Fruit fly (Drosophila melanogaster) whole organism, wandering third instar larva: Measurements from ENCODE around the gene CG43737.

Experiments used
- ey ChIP-seq: fragments of 200-800 bp; sonication (Bioruptor generic); optimal IDR thresholded peaks from 2 replicates; lab custom pipeline; 2016; ENCODE audit warnings: missing biosample characterization, missing genetic modification characterization
- h ChIP-seq: fragments of 200-800 bp; sonication (Bioruptor generic); optimal IDR thresholded peaks from 3 replicates; lab custom pipeline; 2016; ENCODE audit warnings: missing biosample characterization, mild to moderate bottlenecking, missing genetic modification characterization
- jim ChIP-seq: fragments of 175-275, 200-325 bp; sonication (Bioruptor generic); optimal IDR thresholded peaks from 2 replicates; lab custom pipeline; 2016; ENCODE audit warnings: missing biosample characterization, mild to moderate bottlenecking, missing genetic modification characterization
- tai ChIP-seq: sonication (Bioruptor generic); optimal IDR thresholded peaks from 2 replicates; lab custom pipeline; 2016; ENCODE audit warnings: missing biosample characterization, missing genetic modification characterization

DNA sequence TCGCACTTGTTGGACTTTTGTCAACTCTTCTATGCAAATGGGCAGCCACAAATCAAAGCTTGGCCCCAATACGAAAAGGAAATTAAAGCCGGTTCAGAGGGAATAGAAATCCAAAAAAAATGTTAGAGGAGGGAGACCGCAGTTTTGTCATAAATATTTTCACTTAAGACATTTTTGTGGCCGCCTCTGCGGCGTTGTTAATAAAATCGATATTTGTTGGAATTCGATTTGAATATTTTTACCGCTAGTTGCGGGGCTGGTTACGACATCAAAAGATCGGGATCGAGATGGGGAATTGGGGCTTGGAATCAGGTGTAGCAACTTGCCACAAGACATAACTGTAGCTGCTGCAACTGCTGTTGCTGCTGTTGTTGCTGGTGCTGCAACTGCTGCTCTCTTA lies 18.0 kb upstream of the CG43737 start:
- no peak for TF ChIP-seq jim
- TF ChIP-seq tai (GFP tag; lab: Kevin White, UChicago), result no peak
- no peak for TF ChIP-seq ey (GFP tag; lab: Kevin White, UChicago)
- no peak for TF ChIP-seq h (GFP tag; lab: Kevin White, UChicago)
